Fruit fly (Drosophila melanogaster) whole organism, prepupa: ENCODE results near the gene Gr85a.

ENCODE experiments used
- Blimp-1 ChIP-seq: fragments of 200-800 bp; sonication (Bioruptor generic); optimal IDR thresholded peaks from 3 replicates; lab custom pipeline; 2017; ENCODE audit warnings: missing biosample characterization, missing genetic modification characterization, mild to moderate bottlenecking, moderate library complexity, missing genetic modification reagents
- CG10631 ChIP-seq: fragments of 200-800 bp; sonication (Bioruptor generic); optimal IDR thresholded peaks from 2 replicates; lab custom pipeline; 2016; ENCODE audit warnings: missing biosample characterization, missing genetic modification characterization
- CG10669 ChIP-seq: fragments of 200-800 bp; sonication (Bioruptor generic); optimal IDR thresholded peaks from 3 replicates; lab custom pipeline; 2018; ENCODE audit warnings: missing biosample characterization, mild to moderate bottlenecking, missing genetic modification characterization, moderate library complexity
- CG11294 ChIP-seq: fragments of 200-800 bp; sonication (Bioruptor generic); IDR thresholded peaks from 2 replicates; pipeline ENCODE4 v1.3.6; 2022; ENCODE audit warnings: missing biosample characterization, missing genetic modification characterization
- CG11762 ChIP-seq: fragments of 200-800 bp; sonication (Bioruptor generic); optimal IDR thresholded peaks from 3 replicates; lab custom pipeline; 2016; ENCODE audit warnings: missing biosample characterization, missing genetic modification characterization; ENCODE audit not compliant: insufficient read depth
- CG11902 ChIP-seq: fragments of 200-800 bp; sonication (Bioruptor generic); optimal IDR thresholded peaks from 3 replicates; lab custom pipeline; 2016; ENCODE audit warnings: missing biosample characterization, missing genetic modification characterization
- CG15336 ChIP-seq: fragments of 200-800 bp; sonication (Bioruptor generic); IDR thresholded peaks from 2 replicates; pipeline ENCODE4 v1.3.6; 2022; ENCODE audit warnings: missing biosample characterization, missing genetic modification characterization
- CG1621 ChIP-seq: fragments of 200-800 bp; sonication (Bioruptor generic); optimal IDR thresholded peaks from 3 replicates; lab custom pipeline; 2018; ENCODE audit warnings: missing biosample characterization, mild to moderate bottlenecking, missing genetic modification characterization
- CG16779 ChIP-seq: fragments of 200-800 bp; sonication (Bioruptor generic); optimal IDR thresholded peaks from 3 replicates; lab custom pipeline; 2017; ENCODE audit warnings: missing biosample characterization, mild to moderate bottlenecking, missing genetic modification characterization
- CG31627 ChIP-seq: fragments of 200-800 bp; sonication (Bioruptor generic); optimal IDR thresholded peaks from 3 replicates; lab custom pipeline; 2016; ENCODE audit warnings: missing biosample characterization, missing genetic modification characterization
- CG32006 ChIP-seq: fragments of 200-800 bp; sonication (Bioruptor generic); optimal IDR thresholded peaks from 3 replicates; lab custom pipeline; 2017; ENCODE audit warnings: missing biosample characterization, mild to moderate bottlenecking, missing genetic modification characterization
- CG34406 ChIP-seq: fragments of 200-800 bp; sonication (Bioruptor generic); optimal IDR thresholded peaks from 3 replicates; lab custom pipeline; 2016; ENCODE audit warnings: missing biosample characterization, missing genetic modification characterization
- CG3919 ChIP-seq: fragments of 200-800 bp; sonication (Bioruptor generic); optimal IDR thresholded peaks from 3 replicates; lab custom pipeline; 2016; ENCODE audit warnings: missing biosample characterization, missing genetic modification characterization
- CG4318 ChIP-seq: fragments of 200-800 bp; sonication (Bioruptor generic); optimal IDR thresholded peaks from 3 replicates; lab custom pipeline; 2017; ENCODE audit warnings: missing biosample characterization, mild to moderate bottlenecking, missing genetic modification characterization
- CG6163 ChIP-seq: fragments of 200-800 bp; sonication (Bioruptor generic); IDR thresholded peaks from 3 replicates; pipeline ENCODE4 v1.3.6; 2022; ENCODE audit warnings: missing biosample characterization, missing genetic modification characterization
- CG6276 ChIP-seq: fragments of 200-800 bp; sonication (Bioruptor generic); optimal IDR thresholded peaks from 2 replicates; lab custom pipeline; 2017; ENCODE audit warnings: missing biosample characterization, mild to moderate bottlenecking, missing genetic modification characterization
- CG7368 ChIP-seq: fragments of 200-800 bp; sonication (Bioruptor generic); optimal IDR thresholded peaks from 3 replicates; lab custom pipeline; 2016; ENCODE audit warnings: missing biosample characterization, missing genetic modification characterization
- CG8319 ChIP-seq: fragments of 200-800 bp; sonication (Bioruptor generic); optimal IDR thresholded peaks from 3 replicates; lab custom pipeline; 2016; ENCODE audit warnings: missing biosample characterization, missing genetic modification characterization
- CG8632 ChIP-seq: fragments of 200-800 bp; sonication (Bioruptor generic); optimal IDR thresholded peaks from 3 replicates; lab custom pipeline; 2016; ENCODE audit warnings: missing biosample characterization, missing genetic modification characterization
- Eip75B ChIP-seq: fragments of 200-800 bp; sonication (Bioruptor generic); optimal IDR thresholded peaks from 3 replicates; lab custom pipeline; 2016; ENCODE audit warnings: missing biosample characterization, missing genetic modification characterization
- Eip78C ChIP-seq: fragments of 200-800 bp; sonication (Bioruptor generic); peaks from one replicate; lab custom pipeline; 2016; ENCODE audit warnings: missing biosample characterization, missing genetic modification characterization
- Eip93F ChIP-seq: fragments of 200-800 bp; sonication (Bioruptor generic); optimal IDR thresholded peaks from 2 replicates; lab custom pipeline; 2016; ENCODE audit warnings: missing biosample characterization, mild to moderate bottlenecking, missing genetic modification characterization
- Ets21C ChIP-seq: fragments of 200-800 bp; sonication (Bioruptor generic); optimal IDR thresholded peaks from 3 replicates; lab custom pipeline; 2016; ENCODE audit warnings: missing biosample characterization, missing genetic modification characterization
- Gug ChIP-seq: fragments of 200-800 bp; sonication (Bioruptor generic); IDR thresholded peaks from 2 replicates; pipeline ENCODE4 v1.3.6; 2022; ENCODE audit warnings: missing biosample characterization, missing genetic modification characterization
- Hr38 ChIP-seq: sonication (Bioruptor generic); optimal IDR thresholded peaks from 2 replicates; lab custom pipeline; 2016; ENCODE audit warnings: missing biosample characterization, missing genetic modification characterization
- Hr39 ChIP-seq: fragments of 200-800 bp; sonication (Bioruptor generic); optimal IDR thresholded peaks from 2 replicates; lab custom pipeline; 2016; ENCODE audit warnings: missing biosample characterization, missing genetic modification characterization
- Hr4 ChIP-seq: fragments of 200-800 bp; sonication (Bioruptor generic); optimal IDR thresholded peaks from 3 replicates; lab custom pipeline; 2016; ENCODE audit warnings: missing biosample characterization, missing genetic modification characterization
- Lpt ChIP-seq: fragments of 200-800 bp; sonication (Bioruptor generic); optimal IDR thresholded peaks from 3 replicates; lab custom pipeline; 2016; ENCODE audit warnings: missing biosample characterization, missing genetic modification characterization
- OdsH ChIP-seq: fragments of 200-800 bp; sonication (Bioruptor generic); optimal IDR thresholded peaks from 3 replicates; lab custom pipeline; 2016; ENCODE audit warnings: missing biosample characterization, missing genetic modification characterization
- Smox ChIP-seq: fragments of 200-800 bp; sonication (Bioruptor generic); optimal IDR thresholded peaks from 3 replicates; lab custom pipeline; 2016; ENCODE audit warnings: missing biosample characterization, missing genetic modification characterization
- Sox102F ChIP-seq: fragments of 200-800 bp; sonication (Bioruptor generic); optimal IDR thresholded peaks from 2 replicates; lab custom pipeline; 2016; ENCODE audit warnings: missing biosample characterization, mild to moderate bottlenecking, missing genetic modification characterization
- Sox14 ChIP-seq: fragments of 200-800 bp; sonication (Bioruptor generic); optimal IDR thresholded peaks from 3 replicates; lab custom pipeline; 2016; ENCODE audit warnings: missing biosample characterization, missing genetic modification characterization
- acj6 ChIP-seq: fragments of 200-800 bp; sonication (Bioruptor generic); optimal IDR thresholded peaks from 3 replicates; lab custom pipeline; 2016; ENCODE audit warnings: missing biosample characterization, missing genetic modification characterization
- cyc ChIP-seq: fragments of 200-800 bp; sonication (Bioruptor generic); optimal IDR thresholded peaks from 3 replicates; lab custom pipeline; 2016; ENCODE audit warnings: missing biosample characterization, missing genetic modification characterization
- dac ChIP-seq: fragments of 200-800 bp; sonication (Bioruptor generic); optimal IDR thresholded peaks from 2 replicates; lab custom pipeline; 2017; ENCODE audit warnings: missing biosample characterization, mild to moderate bottlenecking, missing genetic modification characterization
- dsx ChIP-seq: fragments of 200-800 bp; optimal IDR thresholded peaks from 3 replicates; lab custom pipeline; 2019; ENCODE audit warnings: missing biosample characterization, mild to moderate bottlenecking, missing genetic modification characterization, moderate library complexity; ENCODE audit not compliant: poor library complexity, severe bottlenecking
- eg ChIP-seq: fragments of 200-800 bp; sonication (Bioruptor generic); IDR thresholded peaks from 3 replicates; pipeline ENCODE4 v1.3.6; 2022; ENCODE audit warnings: missing biosample characterization, missing genetic modification characterization
- esn ChIP-seq: fragments of 200-800 bp; sonication (Bioruptor generic); optimal IDR thresholded peaks from 2 replicates; lab custom pipeline; 2016; ENCODE audit warnings: missing biosample characterization, mild to moderate bottlenecking, missing genetic modification characterization, moderate library complexity
- net ChIP-seq: fragments of 200-800 bp; sonication (Bioruptor generic); optimal IDR thresholded peaks from 3 replicates; lab custom pipeline; 2016; ENCODE audit warnings: missing biosample characterization, missing genetic modification characterization
- pdm3 ChIP-seq: fragments of 200-800 bp; sonication (Bioruptor generic); optimal IDR thresholded peaks from 3 replicates; lab custom pipeline; 2016; ENCODE audit warnings: missing biosample characterization, missing genetic modification characterization
- spab ChIP-seq: fragments of 200-800 bp; sonication (Bioruptor generic); optimal IDR thresholded peaks from 2 replicates; lab custom pipeline; 2017; ENCODE audit warnings: missing biosample characterization, mild to moderate bottlenecking, missing genetic modification characterization, missing genetic modification reagents
- ss ChIP-seq, 2 experiments: fragments of 200-800 bp; sonication (Bioruptor generic); optimal IDR thresholded peaks; 2 replicates in 1 of 2; 3 replicates in 1 of 2; lab custom pipeline; 2017 to 2018; ENCODE audit warnings: mild to moderate bottlenecking in 2 of 2, missing biosample characterization in 2 of 2, missing genetic modification characterization in 2 of 2, moderate library complexity in 1 of 2
- svp ChIP-seq: fragments of 200-800 bp; sonication (Bioruptor generic); peaks from one replicate; lab custom pipeline; 2016; ENCODE audit warnings: missing biosample characterization, missing genetic modification characterization
- topi ChIP-seq: fragments of 200-800 bp; sonication (Bioruptor generic); optimal IDR thresholded peaks from 3 replicates; lab custom pipeline; 2016; ENCODE audit warnings: missing biosample characterization, missing genetic modification characterization
- vri ChIP-seq: fragments of 200-800 bp; sonication (Bioruptor generic); optimal IDR thresholded peaks from 3 replicates; lab custom pipeline; 2016; ENCODE audit warnings: missing biosample characterization, mild to moderate bottlenecking, missing genetic modification characterization

Gene Gr85a

dm6 chr3R:9963179-9963905 is 33.2 kb downstream of the Gr85a start (continued):
- TF ChIP-seq Eip75B (GFP tag; lab: Kevin White, UChicago): peak; percentile 44
- TF ChIP-seq vri (GFP tag; lab: Kevin White, UChicago): peak; percentile 77
- TF ChIP-seq CG8632: peak; percentile 64
- peak; percentile 35 for TF ChIP-seq CG31627
- TF ChIP-seq Hr4 (GFP tag; lab: Kevin White, UChicago): peak; percentile 18
- peak; percentile 54 for TF ChIP-seq CG34406 (GFP tag; lab: Kevin White, UChicago)
- TF ChIP-seq CG8319 (GFP tag; lab: Kevin White, UChicago): peak; percentile 41
- TF ChIP-seq Sox102F (GFP tag; lab: Kevin White, UChicago): peak; percentile 26
- peak; percentile 32; the same call in 1 of the 2 replicates for TF ChIP-seq Gug (GFP tag; lab: Robert Waterston, UW)
- peak; percentile 85 for TF ChIP-seq spab (GFP tag; lab: Kevin White, UChicago)

- TF ChIP-seq CG31627 (peak; percentile 88), CG32006 (GFP tag; lab: Kevin White, UChicago) (peak; percentile 95), Ets21C (GFP tag; lab: Kevin White, UChicago) (peak; percentile 76), cyc (peak; percentile 85), CG10631 (peak; percentile 94), Hr39 (GFP tag; lab: Kevin White, UChicago) (peak; percentile 87), CG7368 (GFP tag; lab: Kevin White, UChicago) (peak; percentile 82), Hr38 (GFP tag; lab: Kevin White, UChicago) (no peak), svp (GFP tag; lab: Kevin White, UChicago) (peak; percentile 94), CG11762 (GFP tag; lab: Kevin White, UChicago) (peak; percentile 79), Blimp-1 (GFP tag; lab: Kevin White, UChicago) (peak; percentile 38), Hr4 (GFP tag; lab: Kevin White, UChicago) (peak; percentile 94), Sox14 (peak; percentile 95), Smox (GFP tag; lab: Kevin White, UChicago) (peak; percentile 86), CG6163 (peak; percentile 92), CG15336 (GFP tag; lab: Robert Waterston, UW) (peak; percentile 94), OdsH (peak; percentile 89), Eip78C (peak; percentile 97), ss (GFP tag; optimal IDR thresholded peaks at IDR 0.05; lab: Kevin White, UChicago) (peak; percentile 54 to 74), Lpt (GFP tag; lab: Kevin White, UChicago) (peak; percentile 89), dac (GFP tag; lab: Kevin White, UChicago) (peak; percentile 87), eg (GFP tag; lab: Robert Waterston, UW) (peak; percentile 94), Eip75B (GFP tag; lab: Kevin White, UChicago) (peak; percentile 90), CG3919 (peak; percentile 95), Eip93F (GFP tag; lab: Kevin White, UChicago) (peak; percentile 36), CG8319 (GFP tag; lab: Kevin White, UChicago) (peak; percentile 64), spab (GFP tag; lab: Kevin White, UChicago) (peak; percentile 83), CG4318 (GFP tag; lab: Kevin White, UChicago) (peak; percentile 90), CG6276 (GFP tag; lab: Kevin White, UChicago) (peak; percentile 91), CG10669 (peak; percentile 86), pdm3 (GFP tag; lab: Kevin White, UChicago) (peak; percentile 93), Gug (GFP tag; lab: Robert Waterston, UW) (peak; percentile 82), net (peak; percentile 91), dsx (GFP tag; lab: Kevin White, UChicago) (peak; percentile 73), CG16779 (tag; lab: Kevin White, UChicago) (peak; percentile 51), CG11902 (GFP tag; lab: Kevin White, UChicago) (peak; percentile 63), topi (peak; percentile 91), CG1621 (tag; lab: Kevin White, UChicago) (peak; percentile 84), esn (GFP tag; lab: Kevin White, UChicago) (peak; percentile 88), CG11294 (peak; percentile 79), acj6 (peak; percentile 87), vri (GFP tag; lab: Kevin White, UChicago) (peak; percentile 64)
These were observed 35.2 kb downstream of the Gr85a start for dm6 chr3R:9961163-9962072.
